Fruit fly (Drosophila melanogaster) whole organism: Measurements from ENCODE around the gene CrebA.

Experiments
- Dll ChIP-seq: fragments of >200 bp; optimal IDR thresholded peaks from 2 replicates; lab custom pipeline; 2017
- pan ChIP-seq: fragments of >200 bp; optimal IDR thresholded peaks from 2 replicates; lab custom pipeline; 2017
- psq ChIP-seq: fragments of >200 bp; optimal IDR thresholded peaks from 2 replicates; lab custom pipeline; 2017

- TF ChIP-seq Dll (lab: Kevin White, UChicago) (no peak), psq (lab: Kevin White, UChicago) (no peak), pan (lab: Kevin White, UChicago) (no peak)
Measured at dm6 chr3L:15516956-15517355, 18.2 kb upstream of the CrebA start, which contains the start of gene CG13454.
